Worm (Caenorhabditis elegans): Measurements from ENCODE around the gene Y5H2B.3.
A peak's percentile ranks its signal among the peaks of the same experiment; 100 is the strongest.
"Not testable (repeated sequence)": the region's sequence is repeated elsewhere in the genome, so short reads cannot be mapped to it uniquely, and the experiment has no call there.

Y5H2B.3 gene

DNA sequence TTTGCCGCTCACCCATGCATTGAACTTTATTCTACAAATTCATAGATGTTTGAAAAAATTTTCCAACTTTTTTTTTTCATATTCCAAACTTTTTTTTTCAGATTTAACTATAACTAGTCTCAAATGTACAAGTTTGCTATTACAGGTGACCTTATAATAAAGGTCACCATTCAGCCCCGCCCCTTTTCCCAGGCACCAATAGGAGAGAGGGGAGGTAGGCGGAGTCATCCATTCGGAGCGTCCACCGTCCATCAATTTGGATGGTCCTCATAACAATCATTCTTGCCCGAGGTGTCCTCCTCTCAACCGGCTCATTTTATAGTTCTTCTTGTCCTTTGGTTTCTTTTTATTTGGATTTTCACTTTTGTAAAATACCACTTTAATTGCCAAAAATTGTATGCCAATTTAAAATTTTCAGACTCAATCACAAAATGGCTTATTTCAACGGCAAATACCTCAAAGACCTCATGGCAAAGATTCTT is at the start of gene Y5H2B.3:
TSS of gene Y5H2B.3 (plus strand) at position 432 of the 482 bp plus-strand sequence.
- TF ChIP-seq ctbp-1 (GFP tag; IDR thresholded peaks at IDR 0.05) (no peak), tag-97 (GFP tag; IDR thresholded peaks at IDR 0.05) (no peak), egl-27 (tag; optimal IDR thresholded peaks at IDR 0.05) (no peak), mxl-2 (GFP tag; conservative IDR thresholded peaks at IDR 0.05) (no peak), dpl-1 (GFP tag; optimal IDR thresholded peaks at IDR 0.05) (no peak), mes-2 (tag; optimal IDR thresholded peaks at IDR 0.05; ENCODE audit: poor library complexity, severe bottlenecking) (no peak), spr-1 (tag; optimal IDR thresholded peaks at IDR 0.05) (no peak), F10B5.3 (tag; optimal IDR thresholded peaks at IDR 0.05) (no peak), hlh-30 (tag; optimal IDR thresholded peaks at IDR 0.05; ENCODE audit: insufficient read depth) (no peak), rbr-2 (tag; optimal IDR thresholded peaks at IDR 0.05) (no peak), jun-1 (tag; optimal IDR thresholded peaks at IDR 0.05) (no peak), mxl-3 (GFP tag; optimal IDR thresholded peaks at IDR 0.05) (no peak), dmd-8 (GFP tag; IDR thresholded peaks at IDR 0.05) (no peak), daf-8 (GFP tag; IDR thresholded peaks at IDR 0.05) (no peak), vab-7 (GFP tag; IDR thresholded peaks at IDR 0.05) (no peak), ceh-20 (GFP tag; IDR thresholded peaks at IDR 0.05) (no peak), arid-1 (GFP tag; conservative IDR thresholded peaks at IDR 0.05) (no peak), lin-1 (GFP tag; IDR thresholded peaks at IDR 0.05) (no peak), fos-1 (tag; optimal IDR thresholded peaks at IDR 0.05) (no peak)

DNA sequence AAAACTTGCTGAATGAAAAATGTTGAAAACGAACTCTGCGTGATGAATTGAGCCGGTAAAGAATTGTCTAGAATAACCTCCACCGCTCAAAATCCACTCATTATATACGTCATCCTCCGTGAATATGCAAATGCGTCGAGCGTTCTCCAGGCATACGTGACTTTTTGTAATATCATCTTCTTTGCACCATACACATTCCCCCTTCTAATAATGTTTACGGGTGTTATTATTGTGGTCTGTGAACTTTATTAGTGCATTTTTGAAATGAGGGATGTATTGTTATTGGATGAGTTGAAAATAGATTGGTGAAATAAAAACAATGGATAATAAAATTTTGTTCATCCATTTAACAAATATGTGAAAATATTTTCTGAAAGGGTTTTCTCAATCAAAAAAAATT is 48.2 kb upstream of the Y5H2B.3 start, which contains the start of gene F22F7.7:
TSS of gene F22F7.7 (minus strand) at position 125 of the 400 bp plus-strand sequence.
- TF ChIP-seq tra-1 (GFP tag; IDR thresholded peaks at IDR 0.05) (no peak), zfp-3 (GFP tag; conservative IDR thresholded peaks at IDR 0.05) (no peak), hif-1 (tag; optimal IDR thresholded peaks at IDR 0.05) (peak in 1 of 2 experiments; percentile 69), aha-1 (tag) (peak; percentile 94), Y48G9A.11 (GFP tag; IDR thresholded peaks at IDR 0.05) (no peak)

ce11 chrV:2144408-2144807 is 43.7 kb upstream of the Y5H2B.3 start, which contains the start of gene F22F7.12:
TSS of gene F22F7.12 (minus strand) at chrV:2144508.
- TF ChIP-seq attf-4 (tag; optimal IDR thresholded peaks at IDR 0.05); D1046.2 (GFP tag; IDR thresholded peaks at IDR 0.05); nhr-10 (tag; optimal IDR thresholded peaks at IDR 0.05): not testable (repeated sequence)

DNA sequence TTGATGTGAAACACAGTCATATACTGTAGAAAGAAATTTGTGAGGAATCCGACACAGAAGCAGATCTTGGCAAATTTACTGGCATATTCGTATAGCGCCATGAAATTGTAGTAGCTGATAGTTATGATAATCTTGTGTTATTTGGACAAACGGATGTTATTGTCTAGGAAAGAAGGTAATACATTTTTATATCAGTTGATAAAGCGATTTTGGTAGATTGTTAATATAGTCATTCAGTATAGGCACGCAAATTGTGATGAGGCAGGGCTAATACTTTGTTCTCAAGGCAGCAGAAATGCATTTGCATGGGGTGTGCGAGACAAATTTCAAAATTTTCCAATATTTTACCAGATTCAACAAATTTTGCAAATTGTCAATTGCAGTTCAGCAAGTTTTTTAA is 42.1 kb upstream of the Y5H2B.3 start, which contains the start of gene str-52:
TSS of gene str-52 (minus strand) at position 101 of the 400 bp plus-strand sequence.
- no peak for TF ChIP-seq php-3 (GFP tag; IDR thresholded peaks at IDR 0.05)
- no peak for TF ChIP-seq hif-1 (tag; optimal IDR thresholded peaks at IDR 0.05)
- no peak for TF ChIP-seq Y75B8A.6 (GFP tag; IDR thresholded peaks at IDR 0.05)
- TF ChIP-seq hlh-30 (tag; optimal IDR thresholded peaks at IDR 0.05; ENCODE audit: insufficient read depth) = no peak
- no peak for TF ChIP-seq ctbp-1 (GFP tag; IDR thresholded peaks at IDR 0.05)
- TF ChIP-seq madf-5 (GFP tag; IDR thresholded peaks at IDR 0.05) = no peak
- TF ChIP-seq lin-13 (GFP tag; optimal IDR thresholded peaks at IDR 0.05) = no peak
- TF ChIP-seq jun-1 (tag; optimal IDR thresholded peaks at IDR 0.05) = no peak
- no peak for TF ChIP-seq dmd-8 (GFP tag; IDR thresholded peaks at IDR 0.05)
- no peak for TF ChIP-seq spr-1 (tag; optimal IDR thresholded peaks at IDR 0.05)
- no peak for TF ChIP-seq mxl-2 (GFP tag; conservative IDR thresholded peaks at IDR 0.05)
- TF ChIP-seq nhr-111 (GFP tag; optimal IDR thresholded peaks at IDR 0.05) = no peak
- TF ChIP-seq snpc-4 (tag; optimal IDR thresholded peaks at IDR 0.05) = no peak

DNA sequence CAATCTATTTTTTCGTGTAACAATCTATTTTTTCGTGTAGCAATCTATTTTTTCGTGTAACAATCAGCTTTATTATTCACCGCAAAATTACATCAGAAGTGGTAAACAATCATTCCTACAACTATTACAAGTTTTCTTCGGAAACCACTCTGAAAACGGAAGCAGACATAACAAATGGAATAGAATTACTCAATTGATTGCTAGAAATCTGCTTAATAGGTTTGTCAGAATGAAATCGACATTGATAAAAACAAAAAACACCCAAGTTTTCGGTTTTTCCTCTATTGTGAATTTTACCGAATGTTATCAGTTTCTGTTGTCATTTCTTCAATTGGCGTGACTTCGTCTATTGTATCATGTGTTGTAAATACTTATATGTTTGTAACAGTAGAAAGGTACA is 41.3 kb upstream of the Y5H2B.3 start, which contains the start of gene srbc-20:
TSS of gene srbc-20 (plus strand) at position 301 of the 400 bp plus-strand sequence.
- TF ChIP-seq zfp-2 (tag; optimal IDR thresholded peaks at IDR 0.05) = no peak
- no peak for TF ChIP-seq nhr-6 (tag; optimal IDR thresholded peaks at IDR 0.05)
- no peak for TF ChIP-seq Y75B8A.6 (GFP tag; IDR thresholded peaks at IDR 0.05)
- no peak for TF ChIP-seq ztf-7 (tag; optimal IDR thresholded peaks at IDR 0.05)
- TF ChIP-seq ces-1 (GFP tag; optimal IDR thresholded peaks at IDR 0.05) = no peak
- no peak for TF ChIP-seq nhr-28 (tag; optimal IDR thresholded peaks at IDR 0.05)
- no peak for TF ChIP-seq lin-13 (GFP tag; optimal IDR thresholded peaks at IDR 0.05)
- no peak for TF ChIP-seq dve-1 (tag; optimal IDR thresholded peaks at IDR 0.05; ENCODE audit: insufficient read depth)
- TF ChIP-seq Y105C5A.15 (GFP tag; IDR thresholded peaks at IDR 0.05) = no peak
- TF ChIP-seq madf-5 (GFP tag; IDR thresholded peaks at IDR 0.05) = no peak
- no peak for TF ChIP-seq daf-8 (GFP tag; IDR thresholded peaks at IDR 0.05)
